Worm (Caenorhabditis elegans) whole organism, L4/young adult: ENCODE results near the gene nlp-19.

Experiments used
- W03F9.2 ChIP-seq: fragments of 150-350 bp; optimal IDR thresholded peaks from 2 replicates; lab custom pipeline; 2014; ENCODE audit warnings: missing biosample characterization, missing genetic modification characterization
- dao-5 ChIP-seq: sonication (generic microtip); optimal IDR thresholded peaks from 2 replicates; lab custom pipeline; 2016; ENCODE audit warnings: missing genotype, missing genetic modification characterization, moderate library complexity, missing compliant biosample characterization
- him-1 ChIP-seq: sonication (generic microtip); optimal IDR thresholded peaks from 2 replicates; lab custom pipeline; 2016; ENCODE audit warnings: missing genotype, missing genetic modification reagents, missing genetic modification characterization, missing compliant biosample characterization

nlp-19 gene

DNA sequence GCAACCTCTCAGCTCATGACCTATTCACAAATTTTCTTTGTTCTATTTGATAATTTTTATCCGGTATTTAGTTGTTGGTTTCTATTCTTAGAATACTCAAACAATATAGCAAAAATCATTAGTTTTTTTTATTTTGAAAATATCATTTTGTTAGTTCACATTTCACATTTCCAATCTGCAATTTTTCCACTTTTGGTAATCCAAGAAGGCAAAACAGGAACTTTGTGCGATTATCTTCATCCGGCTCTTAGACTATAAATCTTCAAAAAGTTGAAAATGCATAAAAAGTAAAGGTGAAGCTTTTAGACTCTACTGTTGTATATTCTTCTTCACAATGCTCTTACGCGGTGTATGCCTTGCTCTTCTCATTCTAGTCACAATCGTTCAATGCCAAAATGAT, at the start of gene nlp-19:
nlp-19 (plus strand) TSS at position 301 of the 400 bp plus-strand sequence.
- TF ChIP-seq W03F9.2 (no peak), dao-5 (no peak), him-1 (tag; lab: Kevin White, UChicago) (no peak)

DNA sequence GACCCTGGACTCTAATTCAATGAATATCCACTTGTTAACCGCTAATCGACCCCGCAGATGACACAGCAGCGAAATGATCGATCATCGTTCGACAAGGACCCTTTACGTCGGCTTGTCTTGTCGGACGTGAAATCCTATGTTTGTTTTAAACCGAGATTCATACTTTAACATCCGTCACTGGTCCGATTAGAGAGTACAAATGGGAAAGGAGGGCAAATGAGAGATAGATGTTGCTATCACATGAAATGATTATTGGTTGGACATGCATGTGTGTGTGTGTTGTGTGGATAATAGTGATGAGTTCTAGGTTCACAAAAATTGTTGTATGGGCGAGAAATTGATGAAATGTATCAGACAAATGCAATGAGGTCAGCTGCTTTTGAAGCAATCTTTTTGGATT, 48.9 kb upstream of the nlp-19 start:
- TF ChIP-seq dao-5 (no peak), W03F9.2 (no peak), him-1 (tag; lab: Kevin White, UChicago) (no peak)

DNA sequence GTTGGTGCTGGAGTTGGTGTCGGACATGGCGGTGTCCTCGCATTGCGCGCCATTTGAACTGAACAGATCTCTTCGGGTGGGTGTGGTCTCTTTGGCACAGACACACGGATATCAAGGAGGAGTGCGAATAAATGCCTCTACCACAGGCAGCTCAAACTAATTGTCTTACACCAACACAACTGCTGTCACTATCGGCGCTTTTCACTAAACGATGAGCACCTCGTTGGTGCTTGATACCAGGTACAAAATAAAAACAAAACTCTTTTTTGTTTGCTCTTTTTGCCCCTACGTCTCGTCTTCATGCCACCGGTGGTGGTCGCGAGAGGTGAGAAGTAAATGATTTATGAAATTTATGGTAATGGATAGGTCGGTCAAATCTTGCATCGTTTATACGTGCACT, 47.8 kb upstream of the nlp-19 start, which contains the start of gene F47B10.8:
F47B10.8 (minus strand) TSS at position 101 of the 400 bp plus-strand sequence.
- no peak for TF ChIP-seq him-1 (tag; lab: Kevin White, UChicago)
- no peak for TF ChIP-seq dao-5
- no peak for TF ChIP-seq W03F9.2

DNA sequence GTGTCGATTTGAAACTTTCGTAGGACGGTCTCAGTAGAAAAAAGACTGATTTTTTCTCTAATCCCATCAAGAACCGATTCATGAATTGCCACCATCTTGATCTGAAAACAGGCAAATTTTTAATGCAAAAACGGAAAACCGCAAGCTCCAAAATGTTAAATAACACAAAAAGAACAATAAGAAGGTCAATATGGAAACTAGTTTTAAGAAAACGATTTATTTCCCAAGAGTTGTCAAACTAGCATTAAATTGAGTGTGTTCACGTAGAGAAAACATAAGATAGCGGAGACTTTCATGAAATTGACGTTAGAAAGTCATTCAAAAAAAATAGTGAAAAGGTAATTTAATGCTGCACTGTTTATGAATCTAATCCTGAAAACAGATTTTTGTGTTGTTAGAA, 44.5 kb upstream of the nlp-19 start, which contains the start of gene F47B10.9:
F47B10.9 (minus strand) TSS at position 101 of the 400 bp plus-strand sequence.
- no peak for TF ChIP-seq him-1 (tag; lab: Kevin White, UChicago)

DNA sequence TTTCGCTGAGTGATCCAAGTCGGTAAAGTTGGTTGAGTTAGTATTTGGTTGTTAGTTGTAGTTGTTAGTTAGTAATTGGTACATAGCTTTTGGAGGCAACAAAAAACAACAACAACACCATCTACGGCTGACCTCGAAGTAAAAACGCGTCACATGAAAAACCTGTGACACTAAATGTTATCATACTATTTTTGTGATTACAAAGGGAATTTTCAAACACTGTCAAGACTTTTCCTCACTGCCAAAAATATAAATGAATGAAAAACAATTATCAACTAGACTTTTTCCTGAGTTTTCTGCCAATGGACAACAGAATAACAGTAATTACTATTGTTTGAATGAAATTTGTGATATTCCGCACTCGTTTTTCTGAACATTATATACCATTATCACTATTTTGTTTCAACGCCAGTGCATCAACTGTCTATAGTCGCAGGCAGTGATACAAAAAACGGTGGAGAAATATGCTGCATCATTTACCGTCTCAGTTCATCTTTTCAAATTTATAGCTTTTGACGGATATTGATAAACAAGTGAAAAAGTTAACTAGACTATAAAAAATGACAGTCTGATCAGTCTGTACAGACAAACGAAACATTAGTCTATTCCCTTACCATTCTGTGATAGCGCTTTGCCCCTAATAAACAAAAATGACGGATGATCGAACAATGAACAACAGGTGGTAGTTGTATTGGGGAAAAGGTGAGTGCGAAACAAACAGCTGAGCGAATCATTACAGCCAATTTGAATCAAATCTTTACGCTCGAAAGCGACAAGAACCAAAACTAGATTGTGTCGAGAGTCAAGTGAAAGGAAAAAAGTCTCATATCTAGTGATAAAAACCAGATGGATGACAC, 43.9 kb upstream of the nlp-19 start:
- TF ChIP-seq him-1 (tag; lab: Kevin White, UChicago) = no peak
- TF ChIP-seq dao-5 = no peak
- no peak for TF ChIP-seq W03F9.2

DNA sequence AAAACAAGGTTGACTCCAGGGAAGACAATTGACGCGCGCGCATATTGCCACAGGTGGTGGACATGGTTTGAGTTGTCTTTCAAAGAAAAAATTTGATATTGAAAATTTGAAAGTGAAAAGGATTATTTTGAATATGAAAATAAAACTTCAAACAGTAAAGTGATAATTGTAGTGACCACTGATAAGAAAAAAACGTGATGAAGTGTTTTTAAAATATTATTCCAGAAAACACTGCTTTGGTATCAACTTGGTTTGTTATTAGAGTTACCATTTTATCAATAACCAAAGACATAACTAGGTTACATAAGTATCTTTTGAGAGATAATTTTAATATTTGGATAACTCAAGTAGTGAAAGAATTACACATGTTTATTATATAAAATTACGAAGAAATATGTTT, 42.3 kb upstream of the nlp-19 start:
- no peak for TF ChIP-seq W03F9.2
- TF ChIP-seq him-1 (tag; lab: Kevin White, UChicago) = no peak
- no peak for TF ChIP-seq dao-5

DNA sequence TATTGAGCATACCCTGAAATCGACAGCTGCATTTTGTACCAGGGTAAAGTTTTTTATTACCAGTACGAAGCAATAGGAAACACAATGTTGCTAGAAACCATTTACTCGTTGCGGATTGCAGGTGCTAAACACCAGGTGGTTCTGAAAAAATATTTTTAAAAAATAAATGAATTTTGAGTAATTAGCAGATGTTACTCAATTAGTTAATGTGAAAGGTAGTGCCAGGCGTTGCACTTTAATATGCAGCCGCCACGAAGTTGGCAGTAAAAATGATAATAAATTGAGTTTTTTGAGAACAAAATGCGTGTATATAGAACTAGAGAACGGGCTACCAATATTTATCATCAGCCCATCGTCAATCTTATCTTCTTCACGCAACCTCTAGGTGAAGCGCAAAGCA, 38.9 kb upstream of the nlp-19 start, which contains the start of gene nstp-9:
nstp-9 (minus strand) TSS at position 101 of the 400 bp plus-strand sequence.
- TF ChIP-seq dao-5 (no peak), him-1 (tag; lab: Kevin White, UChicago) (no peak), W03F9.2 (no peak)

DNA sequence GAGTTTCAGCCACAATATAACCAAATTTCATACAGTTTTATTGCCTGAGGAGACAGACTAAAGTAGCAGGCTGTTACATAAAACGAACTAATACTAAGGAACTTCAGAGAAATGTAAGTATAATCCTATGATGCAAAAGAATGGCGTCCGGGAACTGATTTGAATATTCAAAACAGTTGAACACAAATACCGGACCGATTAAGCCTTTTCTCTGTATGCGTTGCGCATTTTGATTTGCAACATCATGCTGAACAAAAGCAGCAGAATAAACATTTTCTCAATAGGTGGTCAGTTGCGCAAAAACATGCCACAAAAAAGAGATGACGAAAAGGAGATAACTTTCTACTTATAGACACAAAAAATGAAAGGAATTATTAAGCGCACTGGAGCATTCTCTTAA, 34.5 kb upstream of the nlp-19 start:
- TF ChIP-seq him-1 (tag; lab: Kevin White, UChicago) = no peak
- TF ChIP-seq W03F9.2 = no peak
- no peak for TF ChIP-seq dao-5

DNA sequence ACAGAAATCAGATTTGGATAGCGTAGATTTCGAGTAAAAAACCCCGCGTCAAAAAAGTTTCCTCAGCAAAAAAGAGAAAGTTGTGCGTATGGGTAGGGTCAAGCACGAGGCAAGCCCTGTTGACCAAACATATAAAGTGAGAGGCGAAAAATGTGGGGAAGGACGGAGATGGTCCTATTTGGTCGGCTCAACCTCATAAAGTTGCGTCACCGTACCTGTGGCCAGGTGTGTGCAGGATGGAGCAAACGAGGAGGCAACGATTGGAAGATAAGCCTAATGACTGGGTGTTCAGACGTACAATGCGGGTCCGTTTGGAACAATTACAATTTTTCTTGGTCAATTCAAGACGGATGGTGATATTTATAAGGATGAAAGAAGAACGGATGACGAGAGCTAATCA, 31.4 kb upstream of the nlp-19 start:
- no peak for TF ChIP-seq dao-5
- no peak for TF ChIP-seq W03F9.2
- TF ChIP-seq him-1 (tag; lab: Kevin White, UChicago) = no peak

DNA sequence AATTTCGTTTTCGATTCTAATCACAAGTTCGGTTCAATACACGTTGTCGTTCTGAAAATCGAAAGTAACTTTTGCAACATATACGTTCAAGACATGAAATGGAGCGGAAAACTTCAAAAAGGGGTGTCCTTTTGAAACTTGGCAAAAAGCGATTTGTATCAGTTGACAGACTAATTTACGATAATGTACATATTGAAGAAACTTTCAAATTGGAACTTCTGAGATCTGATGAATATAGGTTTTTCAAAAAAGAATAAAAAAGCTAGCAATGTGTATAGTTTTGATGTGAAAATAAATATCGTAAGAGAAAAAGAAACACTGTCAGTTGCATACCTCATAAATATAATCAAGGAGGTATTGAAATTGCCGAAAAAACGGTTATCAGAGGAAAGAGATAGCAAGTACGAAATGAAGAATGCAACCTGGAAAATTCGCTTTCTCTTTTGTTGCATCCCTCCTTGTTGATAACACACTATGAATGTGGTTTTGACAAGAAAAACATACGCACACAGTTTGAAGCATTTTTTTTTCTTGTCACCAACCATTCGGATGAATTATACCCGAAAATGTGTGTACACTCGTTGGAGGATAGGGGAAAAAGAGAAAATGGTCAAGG, 29.5 kb upstream of the nlp-19 start, which contains the start of gene dgn-1:
dgn-1 (minus strand) TSS at position 51 of the 616 bp plus-strand sequence.
- TF ChIP-seq dao-5 = no peak

DNA sequence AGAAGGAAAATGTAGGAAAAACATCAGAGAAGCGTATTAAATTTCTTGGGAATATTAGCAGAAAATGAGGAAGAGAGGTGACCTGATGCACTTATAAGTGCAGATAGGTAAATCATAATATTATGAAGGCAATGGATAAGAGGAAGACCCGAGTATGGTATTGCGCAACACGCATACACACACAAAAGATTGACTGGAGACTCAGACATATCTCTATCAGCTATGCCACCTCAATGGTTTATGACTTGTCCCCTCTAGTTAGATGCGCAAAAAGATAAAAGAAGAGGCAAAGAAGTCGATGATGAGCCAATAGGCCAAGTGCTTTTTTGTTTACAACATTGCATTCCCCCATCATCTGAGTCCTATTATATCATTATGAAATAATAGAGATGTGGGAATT, 26.4 kb upstream of the nlp-19 start:
- TF ChIP-seq dao-5 (no peak), him-1 (tag; lab: Kevin White, UChicago) (no peak), W03F9.2 (no peak)

DNA sequence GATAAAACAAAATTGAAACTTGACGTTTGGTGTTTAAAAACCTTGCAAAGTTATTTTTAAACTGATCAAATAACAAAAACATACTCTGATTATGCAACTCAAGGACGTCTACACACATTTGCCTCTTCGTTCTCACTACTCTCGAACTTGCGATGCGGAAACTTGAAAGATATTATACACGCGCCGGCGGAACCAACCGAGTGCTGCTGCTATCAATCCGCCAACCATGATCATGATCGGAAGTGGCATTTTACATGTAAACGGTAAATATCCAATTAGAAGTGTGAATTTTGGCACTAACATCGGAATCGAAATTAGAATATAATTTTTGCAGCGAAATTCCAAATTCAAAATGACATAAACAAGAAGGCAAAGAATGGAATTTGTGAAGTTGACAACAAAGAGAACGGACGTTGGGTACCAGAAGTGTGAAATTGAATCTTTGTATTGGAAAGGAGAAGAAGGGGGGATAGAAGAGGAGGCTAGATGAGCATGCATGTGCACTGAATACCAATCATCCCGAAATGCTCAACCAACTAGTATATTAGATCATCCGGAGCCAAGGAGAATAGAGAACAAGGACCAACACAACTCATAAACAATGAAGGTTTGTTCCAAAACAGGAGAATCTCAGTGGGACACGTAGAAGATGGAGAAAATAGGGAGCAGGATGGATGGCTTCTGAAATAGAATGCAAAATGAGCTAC, 25.1 kb upstream of the nlp-19 start:
- no peak for TF ChIP-seq dao-5
- no peak for TF ChIP-seq him-1 (tag; lab: Kevin White, UChicago)
- no peak for TF ChIP-seq W03F9.2

DNA sequence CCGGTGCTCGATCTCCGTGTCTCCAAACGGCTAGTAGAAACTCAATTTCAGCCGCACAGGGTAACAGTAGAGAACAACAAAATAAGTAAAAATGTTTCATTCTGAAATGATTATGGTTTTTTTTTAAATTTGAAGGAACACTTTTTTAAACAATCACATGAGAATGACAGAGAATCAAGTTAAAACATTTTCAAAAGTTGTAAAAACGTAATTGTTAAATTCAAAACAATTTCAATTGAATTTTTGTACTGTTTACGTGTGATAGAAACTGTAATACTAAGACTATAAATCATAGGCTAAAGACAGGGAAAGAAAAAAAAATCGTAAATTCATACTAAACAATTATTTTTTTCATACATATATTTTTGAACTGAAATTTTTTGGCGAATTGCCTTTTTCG, 17.3 kb upstream of the nlp-19 start, which contains the start of gene pho-7:
pho-7 (minus strand) TSS at position 101 of the 400 bp plus-strand sequence.
- no peak for TF ChIP-seq him-1 (tag; lab: Kevin White, UChicago)
- TF ChIP-seq W03F9.2 = no peak
- no peak for TF ChIP-seq dao-5

DNA sequence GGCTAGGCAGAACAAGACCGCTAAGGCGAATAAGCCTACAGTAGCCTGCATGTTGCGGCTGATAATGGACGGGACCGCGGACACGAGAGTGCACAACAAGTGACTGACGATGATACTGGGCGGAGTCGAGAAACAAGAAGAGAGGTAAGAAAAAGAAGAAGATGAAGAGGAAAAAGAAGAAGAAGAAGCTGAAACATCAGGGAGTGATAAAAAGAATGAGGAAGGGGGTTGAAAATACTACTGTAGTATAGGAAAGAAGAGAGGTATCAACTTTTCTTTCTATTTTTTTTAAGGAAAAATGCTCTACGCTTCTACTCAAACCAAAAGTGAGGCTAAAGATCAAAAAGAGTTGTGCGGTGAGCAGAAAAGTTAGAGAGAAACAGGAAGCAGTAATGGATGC, 9.7 kb upstream of the nlp-19 start, which contains the start of gene T21B6.3:
T21B6.3 (minus strand) TSS at position 101 of the 400 bp plus-strand sequence.
- TF ChIP-seq W03F9.2 = no peak
- no peak for TF ChIP-seq him-1 (tag; lab: Kevin White, UChicago)
- TF ChIP-seq dao-5 = no peak
